Worm (Caenorhabditis elegans) whole organism, L1 larva: Measurements from ENCODE around the gene set-8.

Experiments
- C04F5.9 ChIP-seq: sonication (generic microtip); optimal IDR thresholded peaks from 2 replicates; lab custom pipeline; 2016; ENCODE audit warnings: missing genetic modification characterization, missing compliant biosample characterization
- C16A3.4 ChIP-seq: fragments of 150-350 bp; optimal IDR thresholded peaks from 2 replicates; lab custom pipeline; 2014; ENCODE audit warnings: missing biosample characterization, missing genetic modification characterization
- F16B12.6 ChIP-seq: fragments of 150-350 bp; optimal IDR thresholded peaks from 2 replicates; lab custom pipeline; 2014; ENCODE audit warnings: missing biosample characterization, missing genetic modification characterization
- ceh-63 ChIP-seq: fragments of 200-800 bp; sonication (Bioruptor generic); optimal IDR thresholded peaks from 2 replicates; lab custom pipeline; 2018; ENCODE audit warnings: mild to moderate bottlenecking, missing genetic modification characterization, missing compliant biosample characterization
- dsc-1 ChIP-seq: sonication (generic microtip); optimal IDR thresholded peaks from 2 replicates; lab custom pipeline; 2016; ENCODE audit warnings: mild to moderate bottlenecking, missing genetic modification characterization, missing compliant biosample characterization
- efl-1 ChIP-seq, 4 experiments: fragments of 150-350 bp; optimal IDR thresholded peaks in 3 of 4; peaks in 1 of 4; 1 replicate in 1 of 4; 2 replicates in 3 of 4; lab custom pipeline; 2014; ENCODE audit warnings: missing biosample characterization in 2 of 4, missing genetic modification characterization in 2 of 4, missing genetic modification reagents in 2 of 4
- fkh-10 ChIP-seq: sonication (generic microtip); optimal IDR thresholded peaks from 2 replicates; lab custom pipeline; 2017; ENCODE audit warnings: missing biosample characterization, missing genetic modification reagents, missing genetic modification characterization
- fkh-8 ChIP-seq: sonication (generic microtip); optimal IDR thresholded peaks from 2 replicates; lab custom pipeline; 2016; ENCODE audit warnings: mild to moderate bottlenecking, missing genetic modification characterization, missing compliant biosample characterization
- hpl-2 ChIP-seq: fragments of 150-350 bp; optimal IDR thresholded peaks from 2 replicates; lab custom pipeline; 2014; ENCODE audit warnings: missing biosample characterization, missing genetic modification reagents, missing genetic modification characterization
- isw-1 ChIP-seq: fragments of 200-800 bp; sonication (Bioruptor generic); IDR thresholded peaks from 2 replicates; pipeline ENCODE4 v1.3.6; 2022; ENCODE audit warnings: missing genetic modification characterization, missing compliant biosample characterization
- lin-14 ChIP-seq: fragments of 200-800 bp; sonication (Bioruptor generic); optimal IDR thresholded peaks from 2 replicates; lab custom pipeline; 2018; ENCODE audit warnings: mild to moderate bottlenecking, missing genetic modification characterization, moderate library complexity, missing compliant biosample characterization
- lin-15B ChIP-seq: fragments of 150-350 bp; sonication (generic microtip); optimal IDR thresholded peaks from 3 replicates; lab custom pipeline; 2014; ENCODE audit warnings: missing biosample characterization, missing genetic modification characterization
- lin-35 ChIP-seq, 2 experiments: fragments of 150-350 bp; optimal IDR thresholded peaks; 2 replicates each; lab custom pipeline; 2014; ENCODE audit warnings: missing biosample characterization in 2 of 2, missing genetic modification characterization in 2 of 2, missing genetic modification reagents in 2 of 2
- nhr-76 ChIP-seq: sonication (generic microtip); optimal IDR thresholded peaks from 2 replicates; lab custom pipeline; 2017; ENCODE audit warnings: missing biosample characterization, missing genetic modification characterization
- nhr-85 ChIP-seq: sonication (generic microtip); peaks from one replicate; lab custom pipeline; 2016; ENCODE audit warnings: missing genetic modification characterization, inconsistent platforms, missing compliant biosample characterization
- rnt-1 ChIP-seq: sonication (generic microtip); optimal IDR thresholded peaks from 2 replicates; lab custom pipeline; 2016; ENCODE audit warnings: mild to moderate bottlenecking, missing genetic modification characterization, moderate library complexity, missing compliant biosample characterization
- sox-4 ChIP-seq: sonication (generic microtip); optimal IDR thresholded peaks from 2 replicates; lab custom pipeline; 2016; ENCODE audit warnings: missing genetic modification characterization, missing compliant biosample characterization
- sptf-1 ChIP-seq: fragments of 150-350 bp; optimal IDR thresholded peaks from 2 replicates; lab custom pipeline; 2014; ENCODE audit warnings: missing biosample characterization, missing genetic modification characterization
- sup-37 ChIP-seq: fragments of 200-800 bp; sonication (Bioruptor generic); optimal IDR thresholded peaks from 2 replicates; lab custom pipeline; 2018; ENCODE audit warnings: mild to moderate bottlenecking, missing genetic modification characterization, missing compliant biosample characterization
- swsn-7 ChIP-seq: sonication (generic microtip); optimal IDR thresholded peaks from 2 replicates; lab custom pipeline; 2016; ENCODE audit warnings: missing genetic modification characterization, missing compliant biosample characterization
- tbx-2 ChIP-seq: sonication (generic microtip); optimal IDR thresholded peaks from 2 replicates; lab custom pipeline; 2016; ENCODE audit warnings: missing genetic modification characterization, missing compliant biosample characterization
- tlp-1 ChIP-seq: fragments of 150-350 bp; optimal IDR thresholded peaks from 2 replicates; lab custom pipeline; 2014; ENCODE audit warnings: missing biosample characterization, missing genetic modification characterization
- unc-62 ChIP-seq: fragments of 150-350 bp; optimal IDR thresholded peaks from 2 replicates; lab custom pipeline; 2014; ENCODE audit warnings: missing biosample characterization, missing genetic modification reagents, missing genetic modification characterization

Gene set-8

ce11 chrX:13477356-13477755, 30.8 kb downstream of the set-8 start, which contains the start of gene efn-3:
efn-3 (minus strand) TSS chrX:13477456.
- TF ChIP-seq lin-14 (GFP tag; lab: Kevin White, UChicago): no peak
- TF ChIP-seq C16A3.4 (tag; lab: Kevin White, UChicago): no peak
- no peak for TF ChIP-seq fkh-10 (GFP tag; lab: Kevin White, UChicago)
- no peak for TF ChIP-seq lin-35 (GFP tag; optimal IDR thresholded peaks at IDR 0.05; lab: Kevin White, UChicago)
- no peak for TF ChIP-seq sup-37 (GFP tag; lab: Kevin White, UChicago)
- no peak for TF ChIP-seq lin-15B (tag; lab: Kevin White, UChicago)
- TF ChIP-seq fkh-8 (tag; lab: Kevin White, UChicago): no peak
- TF ChIP-seq, all 84 proteins: peak for 0

ce11 chrX:13481704-13482103, 35.2 kb downstream of the set-8 start, which contains the start of gene srd-50:
srd-50 (minus strand) TSS chrX:13481804.
- TF ChIP-seq rnt-1 (tag; lab: Kevin White, UChicago) (no peak), C04F5.9 (no peak), tlp-1 (no peak), nhr-85 (tag; lab: Kevin White, UChicago) (no peak), nhr-76 (tag; lab: Kevin White, UChicago) (no peak), lin-14 (GFP tag; lab: Kevin White, UChicago) (no peak), F16B12.6 (tag; lab: Kevin White, UChicago) (no peak), isw-1 (no peak), ceh-63 (GFP tag; lab: Kevin White, UChicago) (no peak), swsn-7 (tag; lab: Kevin White, UChicago) (no peak), sptf-1 (tag; lab: Kevin White, UChicago) (no peak), hpl-2 (GFP tag; lab: Kevin White, UChicago) (no peak), efl-1 (optimal IDR thresholded peaks at IDR 0.05; lab: Kevin White, UChicago) (no peak), efl-1 (GFP tag; optimal IDR thresholded peaks at IDR 0.05 in 1 of 2; lab: Kevin White, UChicago) (no peak), sox-4 (tag; lab: Kevin White, UChicago) (no peak), dsc-1 (tag; lab: Kevin White, UChicago) (no peak), unc-62 (GFP tag; lab: Kevin White, UChicago) (no peak)

DNA sequence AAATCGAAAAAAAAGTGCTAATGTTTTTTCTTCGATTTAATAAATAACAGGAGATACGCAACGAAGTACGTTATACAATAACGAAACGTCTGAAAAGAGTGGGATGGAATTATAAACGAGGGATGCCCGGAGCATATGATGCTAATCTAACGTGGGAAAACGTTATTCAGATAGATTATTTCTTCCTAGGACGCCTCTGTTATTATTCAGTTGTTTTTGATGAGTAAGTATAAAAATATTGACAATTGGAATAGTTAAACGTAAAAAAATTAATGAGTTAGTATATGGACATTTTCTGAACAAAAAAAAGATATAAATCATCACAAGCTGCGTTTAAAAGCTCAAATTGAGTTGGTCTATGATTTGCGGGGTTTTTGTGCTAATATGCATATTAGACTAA, 38.3 kb downstream of the set-8 start, which contains the start of gene srd-51:
srd-51 (minus strand) TSS at position 101 of the 400 bp plus-strand sequence.
- no peak for TF ChIP-seq C04F5.9

DNA sequence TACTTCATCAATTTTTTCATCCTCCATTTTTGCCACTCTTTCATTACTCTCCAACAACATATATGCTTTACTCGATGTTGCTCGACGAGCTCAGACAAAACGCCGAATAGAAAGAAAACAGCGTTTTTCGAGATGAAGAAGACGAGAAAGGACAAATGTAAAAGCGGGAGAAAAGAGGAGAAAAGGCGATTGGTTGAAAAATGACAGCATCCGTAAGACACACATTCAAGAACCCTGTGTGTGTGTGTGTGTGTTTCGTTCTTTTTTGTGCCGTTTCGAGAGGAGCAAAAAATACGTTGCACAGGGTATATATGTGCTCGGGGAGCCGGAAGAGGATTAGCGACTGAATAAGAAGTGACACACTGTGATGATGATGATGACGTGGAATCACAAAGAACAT, 47.2 kb downstream of the set-8 start:
- TF ChIP-seq efl-1 (optimal IDR thresholded peaks at IDR 0.05; lab: Kevin White, UChicago) (no peak), efl-1 (GFP tag; optimal IDR thresholded peaks at IDR 0.05 in 1 of 2; lab: Kevin White, UChicago) (peak in 1 of 2 experiments; percentile 56), lin-14 (GFP tag; lab: Kevin White, UChicago) (peak; percentile 50), fkh-10 (GFP tag; lab: Kevin White, UChicago) (peak; percentile 45), tbx-2 (tag; lab: Kevin White, UChicago) (no peak)
